Fruit fly (Drosophila melanogaster) whole organism, prepupa: ENCODE measurements around the gene CG17472.

Experiments used
- CG10631 ChIP-seq: fragments of 200-800 bp; sonication (Bioruptor generic); optimal IDR thresholded peaks from 2 replicates; lab custom pipeline; 2016; ENCODE audit warnings: missing biosample characterization, missing genetic modification characterization
- CG10669 ChIP-seq: fragments of 200-800 bp; sonication (Bioruptor generic); optimal IDR thresholded peaks from 3 replicates; lab custom pipeline; 2018; ENCODE audit warnings: missing biosample characterization, mild to moderate bottlenecking, missing genetic modification characterization, moderate library complexity
- CG11294 ChIP-seq: fragments of 200-800 bp; sonication (Bioruptor generic); IDR thresholded peaks from 2 replicates; pipeline ENCODE4 v1.3.6; 2022; ENCODE audit warnings: missing biosample characterization, missing genetic modification characterization
- CG11762 ChIP-seq: fragments of 200-800 bp; sonication (Bioruptor generic); optimal IDR thresholded peaks from 3 replicates; lab custom pipeline; 2016; ENCODE audit warnings: missing biosample characterization, missing genetic modification characterization; ENCODE audit not compliant: insufficient read depth
- CG11902 ChIP-seq: fragments of 200-800 bp; sonication (Bioruptor generic); optimal IDR thresholded peaks from 3 replicates; lab custom pipeline; 2016; ENCODE audit warnings: missing biosample characterization, missing genetic modification characterization
- CG15336 ChIP-seq: fragments of 200-800 bp; sonication (Bioruptor generic); IDR thresholded peaks from 2 replicates; pipeline ENCODE4 v1.3.6; 2022; ENCODE audit warnings: missing biosample characterization, missing genetic modification characterization
- CG1621 ChIP-seq: fragments of 200-800 bp; sonication (Bioruptor generic); optimal IDR thresholded peaks from 3 replicates; lab custom pipeline; 2018; ENCODE audit warnings: missing biosample characterization, mild to moderate bottlenecking, missing genetic modification characterization
- CG16779 ChIP-seq: fragments of 200-800 bp; sonication (Bioruptor generic); optimal IDR thresholded peaks from 3 replicates; lab custom pipeline; 2017; ENCODE audit warnings: missing biosample characterization, mild to moderate bottlenecking, missing genetic modification characterization
- CG3032 ChIP-seq: fragments of 200-800 bp; optimal IDR thresholded peaks from 2 replicates; lab custom pipeline; 2019; ENCODE audit warnings: missing biosample characterization, mild to moderate bottlenecking, missing genetic modification characterization, moderate library complexity
- CG31627 ChIP-seq: fragments of 200-800 bp; sonication (Bioruptor generic); optimal IDR thresholded peaks from 3 replicates; lab custom pipeline; 2016; ENCODE audit warnings: missing biosample characterization, missing genetic modification characterization
- CG32006 ChIP-seq: fragments of 200-800 bp; sonication (Bioruptor generic); optimal IDR thresholded peaks from 3 replicates; lab custom pipeline; 2017; ENCODE audit warnings: missing biosample characterization, mild to moderate bottlenecking, missing genetic modification characterization
- CG34406 ChIP-seq: fragments of 200-800 bp; sonication (Bioruptor generic); optimal IDR thresholded peaks from 3 replicates; lab custom pipeline; 2016; ENCODE audit warnings: missing biosample characterization, missing genetic modification characterization
- CG4318 ChIP-seq: fragments of 200-800 bp; sonication (Bioruptor generic); optimal IDR thresholded peaks from 3 replicates; lab custom pipeline; 2017; ENCODE audit warnings: missing biosample characterization, mild to moderate bottlenecking, missing genetic modification characterization
- CG6854 ChIP-seq: fragments of 200-800 bp; sonication (Bioruptor generic); optimal IDR thresholded peaks from 2 replicates; lab custom pipeline; 2017; ENCODE audit warnings: missing biosample characterization, mild to moderate bottlenecking, missing genetic modification characterization
- CG7368 ChIP-seq: fragments of 200-800 bp; sonication (Bioruptor generic); optimal IDR thresholded peaks from 3 replicates; lab custom pipeline; 2016; ENCODE audit warnings: missing biosample characterization, missing genetic modification characterization
- CG8119 ChIP-seq: fragments of 200-800 bp; sonication (Bioruptor generic); IDR thresholded peaks from 3 replicates; pipeline ENCODE4 v1.3.6; 2022; ENCODE audit warnings: missing biosample characterization, missing genetic modification characterization
- CG8632 ChIP-seq: fragments of 200-800 bp; sonication (Bioruptor generic); optimal IDR thresholded peaks from 3 replicates; lab custom pipeline; 2016; ENCODE audit warnings: missing biosample characterization, missing genetic modification characterization
- Eip75B ChIP-seq: fragments of 200-800 bp; sonication (Bioruptor generic); optimal IDR thresholded peaks from 3 replicates; lab custom pipeline; 2016; ENCODE audit warnings: missing biosample characterization, missing genetic modification characterization
- Eip78C ChIP-seq: fragments of 200-800 bp; sonication (Bioruptor generic); peaks from one replicate; lab custom pipeline; 2016; ENCODE audit warnings: missing biosample characterization, missing genetic modification characterization
- Eip93F ChIP-seq: fragments of 200-800 bp; sonication (Bioruptor generic); optimal IDR thresholded peaks from 2 replicates; lab custom pipeline; 2016; ENCODE audit warnings: missing biosample characterization, mild to moderate bottlenecking, missing genetic modification characterization
- Ets21C ChIP-seq: fragments of 200-800 bp; sonication (Bioruptor generic); optimal IDR thresholded peaks from 3 replicates; lab custom pipeline; 2016; ENCODE audit warnings: missing biosample characterization, missing genetic modification characterization
- Ets96B ChIP-seq: fragments of 200-800 bp; optimal IDR thresholded peaks from 2 replicates; lab custom pipeline; 2019; ENCODE audit warnings: missing biosample characterization, mild to moderate bottlenecking, missing genetic modification characterization, moderate library complexity
- Gug ChIP-seq: fragments of 200-800 bp; sonication (Bioruptor generic); IDR thresholded peaks from 2 replicates; pipeline ENCODE4 v1.3.6; 2022; ENCODE audit warnings: missing biosample characterization, missing genetic modification characterization
- Hr38 ChIP-seq: sonication (Bioruptor generic); optimal IDR thresholded peaks from 2 replicates; lab custom pipeline; 2016; ENCODE audit warnings: missing biosample characterization, missing genetic modification characterization
- Hr39 ChIP-seq: fragments of 200-800 bp; sonication (Bioruptor generic); optimal IDR thresholded peaks from 2 replicates; lab custom pipeline; 2016; ENCODE audit warnings: missing biosample characterization, missing genetic modification characterization
- Hr4 ChIP-seq: fragments of 200-800 bp; sonication (Bioruptor generic); optimal IDR thresholded peaks from 3 replicates; lab custom pipeline; 2016; ENCODE audit warnings: missing biosample characterization, missing genetic modification characterization
- Lpt ChIP-seq: fragments of 200-800 bp; sonication (Bioruptor generic); optimal IDR thresholded peaks from 3 replicates; lab custom pipeline; 2016; ENCODE audit warnings: missing biosample characterization, missing genetic modification characterization
- Met ChIP-seq: fragments of 200-800 bp; sonication (Bioruptor generic); optimal IDR thresholded peaks from 3 replicates; lab custom pipeline; 2016; ENCODE audit warnings: missing biosample characterization, missing genetic modification characterization
- OdsH ChIP-seq: fragments of 200-800 bp; sonication (Bioruptor generic); optimal IDR thresholded peaks from 3 replicates; lab custom pipeline; 2016; ENCODE audit warnings: missing biosample characterization, missing genetic modification characterization
- Sox14 ChIP-seq: fragments of 200-800 bp; sonication (Bioruptor generic); optimal IDR thresholded peaks from 3 replicates; lab custom pipeline; 2016; ENCODE audit warnings: missing biosample characterization, missing genetic modification characterization
- Sox15 ChIP-seq: fragments of 200-800 bp; sonication (Bioruptor generic); optimal IDR thresholded peaks from 3 replicates; lab custom pipeline; 2016; ENCODE audit warnings: missing biosample characterization, missing genetic modification characterization
- acj6 ChIP-seq: fragments of 200-800 bp; sonication (Bioruptor generic); optimal IDR thresholded peaks from 3 replicates; lab custom pipeline; 2016; ENCODE audit warnings: missing biosample characterization, missing genetic modification characterization
- dsx ChIP-seq: fragments of 200-800 bp; optimal IDR thresholded peaks from 3 replicates; lab custom pipeline; 2019; ENCODE audit warnings: missing biosample characterization, mild to moderate bottlenecking, missing genetic modification characterization, moderate library complexity; ENCODE audit not compliant: poor library complexity, severe bottlenecking
- eg ChIP-seq: fragments of 200-800 bp; sonication (Bioruptor generic); IDR thresholded peaks from 3 replicates; pipeline ENCODE4 v1.3.6; 2022; ENCODE audit warnings: missing biosample characterization, missing genetic modification characterization
- esn ChIP-seq: fragments of 200-800 bp; sonication (Bioruptor generic); optimal IDR thresholded peaks from 2 replicates; lab custom pipeline; 2016; ENCODE audit warnings: missing biosample characterization, mild to moderate bottlenecking, missing genetic modification characterization, moderate library complexity
- fd59A ChIP-seq: fragments of 200-800 bp; sonication (Bioruptor generic); optimal IDR thresholded peaks from 2 replicates; lab custom pipeline; 2017; ENCODE audit warnings: missing biosample characterization, mild to moderate bottlenecking, missing genetic modification characterization, missing genetic modification reagents
- fd85E ChIP-seq: fragments of 200-800 bp; sonication (Bioruptor generic); optimal IDR thresholded peaks from 3 replicates; lab custom pipeline; 2016; ENCODE audit warnings: missing biosample characterization, missing genetic modification characterization
- fkh ChIP-seq: fragments of 200-800 bp; sonication (Bioruptor generic); optimal IDR thresholded peaks from 3 replicates; lab custom pipeline; 2017; ENCODE audit warnings: missing biosample characterization, mild to moderate bottlenecking, missing genetic modification characterization, moderate library complexity
- lz ChIP-seq: fragments of 200-800 bp; sonication (Bioruptor generic); optimal IDR thresholded peaks from 3 replicates; lab custom pipeline; 2016; ENCODE audit warnings: missing biosample characterization, missing genetic modification characterization
- pdm3 ChIP-seq: fragments of 200-800 bp; sonication (Bioruptor generic); optimal IDR thresholded peaks from 3 replicates; lab custom pipeline; 2016; ENCODE audit warnings: missing biosample characterization, missing genetic modification characterization
- spab ChIP-seq: fragments of 200-800 bp; sonication (Bioruptor generic); optimal IDR thresholded peaks from 2 replicates; lab custom pipeline; 2017; ENCODE audit warnings: missing biosample characterization, mild to moderate bottlenecking, missing genetic modification characterization, missing genetic modification reagents
- ss ChIP-seq, 2 experiments: fragments of 200-800 bp; sonication (Bioruptor generic); optimal IDR thresholded peaks; 2 replicates in 1 of 2; 3 replicates in 1 of 2; lab custom pipeline; 2017 to 2018; ENCODE audit warnings: mild to moderate bottlenecking in 2 of 2, missing biosample characterization in 2 of 2, missing genetic modification characterization in 2 of 2, moderate library complexity in 1 of 2
- svp ChIP-seq: fragments of 200-800 bp; sonication (Bioruptor generic); peaks from one replicate; lab custom pipeline; 2016; ENCODE audit warnings: missing biosample characterization, missing genetic modification characterization
- topi ChIP-seq: fragments of 200-800 bp; sonication (Bioruptor generic); optimal IDR thresholded peaks from 3 replicates; lab custom pipeline; 2016; ENCODE audit warnings: missing biosample characterization, missing genetic modification characterization
- vri ChIP-seq: fragments of 200-800 bp; sonication (Bioruptor generic); optimal IDR thresholded peaks from 3 replicates; lab custom pipeline; 2016; ENCODE audit warnings: missing biosample characterization, mild to moderate bottlenecking, missing genetic modification characterization

Gene CG17472

dm6 chr2L:20639821-20640220 is 5.5 kb downstream of the CG17472 start, which contains the start of gene CG31680:
CG31680 (plus strand) TSS chr2L:20640121.
- TF ChIP-seq spab (GFP tag; lab: Kevin White, UChicago) (no peak), Eip75B (GFP tag; lab: Kevin White, UChicago) (no peak), Lpt (GFP tag; lab: Kevin White, UChicago) (no peak), Eip93F (GFP tag; lab: Kevin White, UChicago) (no peak), Sox15 (GFP tag; lab: Kevin White, UChicago) (no peak), esn (GFP tag; lab: Kevin White, UChicago) (no peak), Hr4 (GFP tag; lab: Kevin White, UChicago) (no peak), CG31627 (no peak)

dm6 chr2L:20640617-20641016 is 6.3 kb downstream of the CG17472 start, which contains the start of gene Sfp38D:
Sfp38D (plus strand) TSS chr2L:20640917.
- no peak for TF ChIP-seq CG1621 (tag; lab: Kevin White, UChicago)
- TF ChIP-seq fd59A (GFP tag; lab: Kevin White, UChicago) = no peak
- TF ChIP-seq CG6854 (GFP tag; lab: Kevin White, UChicago) = no peak
- TF ChIP-seq eg = no peak
- TF ChIP-seq CG10669 = no peak
- no peak for TF ChIP-seq vri
- no peak for TF ChIP-seq svp (GFP tag; lab: Kevin White, UChicago)
- no peak for TF ChIP-seq CG8119 (GFP tag; lab: Robert Waterston, UW)
- TF ChIP-seq CG7368 = no peak
- TF ChIP-seq Sox14 = no peak
- TF ChIP-seq, all 60 proteins: peak for 0

DNA sequence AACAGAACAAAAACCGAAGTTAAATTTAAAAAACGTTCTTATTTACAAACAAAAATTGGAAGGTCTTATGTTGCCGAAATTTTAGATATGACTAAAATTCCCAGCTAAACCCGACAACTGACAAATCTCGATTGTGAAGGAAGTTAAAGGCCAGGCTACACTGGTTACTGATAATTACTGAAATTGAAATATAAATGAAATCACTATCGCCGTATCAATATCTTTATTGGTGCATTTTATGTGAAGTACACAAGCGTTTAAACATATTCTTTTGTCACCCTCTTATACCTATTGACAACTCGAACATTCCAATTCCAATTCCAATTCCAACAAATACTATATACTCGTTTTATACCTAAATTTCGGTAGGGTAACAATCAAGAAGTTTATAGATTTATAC is 8.8 kb downstream of the CG17472 start, which contains the start of gene CG17470:
Gene CG17470 (minus strand): TSS at position 101 of the 400 bp plus-strand sequence.
- TF ChIP-seq CG34406 (GFP tag; lab: Kevin White, UChicago) (no peak), ss (GFP tag; optimal IDR thresholded peaks at IDR 0.05; lab: Kevin White, UChicago) (no peak), Eip78C (GFP tag; lab: Kevin White, UChicago) (no peak)

DNA sequence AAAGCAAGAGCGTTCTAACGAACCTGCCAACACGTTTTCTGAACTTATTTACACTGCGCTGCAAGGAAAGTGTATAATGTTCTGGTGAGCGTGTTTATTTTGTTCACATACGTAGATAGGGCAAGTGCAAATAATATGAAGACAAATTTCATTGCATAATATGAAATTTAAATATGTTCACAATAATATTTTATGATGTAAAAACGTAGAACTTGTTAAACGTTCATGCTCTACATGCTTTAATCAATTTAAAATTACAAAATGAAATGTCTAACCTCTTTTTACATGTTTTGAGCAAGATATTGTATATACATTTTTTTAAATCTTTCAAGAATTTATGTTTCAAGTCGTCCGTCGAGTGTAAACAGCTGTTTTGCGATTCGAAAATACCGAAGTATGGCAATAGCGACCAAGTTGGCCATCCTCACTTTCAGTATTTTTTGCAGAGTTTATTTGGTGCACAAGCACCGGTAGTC is 11.1 kb downstream of the CG17472 start, which contains the start of the genes phr6-4 and CG2608:
Gene phr6-4 (minus strand): TSS at position 398 of the 476 bp plus-strand sequence.
Gene CG2608 (plus strand): TSS at position 429 of the 476 bp plus-strand sequence.
- peak; percentile 91 for TF ChIP-seq CG15336 (GFP tag; lab: Robert Waterston, UW)
- peak; percentile 89 for TF ChIP-seq CG16779 (tag; lab: Kevin White, UChicago)
- peak in 1 of 2 experiments; percentile 94 for TF ChIP-seq ss (GFP tag; optimal IDR thresholded peaks at IDR 0.05; lab: Kevin White, UChicago)
- peak; percentile 89 for TF ChIP-seq fkh (GFP tag; lab: Kevin White, UChicago)
- peak; percentile 86 for TF ChIP-seq Sox15 (GFP tag; lab: Kevin White, UChicago)
- peak; percentile 95 for TF ChIP-seq pdm3 (GFP tag; lab: Kevin White, UChicago)
- peak; percentile 97 for TF ChIP-seq CG32006 (GFP tag; lab: Kevin White, UChicago)
- peak; percentile 88 for TF ChIP-seq CG7368
- TF ChIP-seq Gug = peak; percentile 88
- TF ChIP-seq CG8632 (GFP tag; lab: Kevin White, UChicago) = peak; percentile 93
- TF ChIP-seq CG11902 (GFP tag; lab: Kevin White, UChicago) = peak; percentile 83
- peak; percentile 76 for TF ChIP-seq fd85E
- peak; percentile 93 for TF ChIP-seq CG10669
- peak; percentile 89 for TF ChIP-seq CG11762 (GFP tag; lab: Kevin White, UChicago)
- peak; percentile 88 for TF ChIP-seq CG6854 (GFP tag; lab: Kevin White, UChicago)
- TF ChIP-seq Ets21C (GFP tag; lab: Kevin White, UChicago) = peak; percentile 87
- TF ChIP-seq CG34406 (GFP tag; lab: Kevin White, UChicago) = peak; percentile 92
- peak; percentile 93 for TF ChIP-seq fd59A (GFP tag; lab: Kevin White, UChicago)
- TF ChIP-seq acj6 (GFP tag; lab: Kevin White, UChicago) = peak; percentile 95
- TF ChIP-seq CG4318 = no peak
- peak; percentile 93 for TF ChIP-seq Ets96B
- TF ChIP-seq CG11294 (GFP tag; lab: Robert Waterston, UW) = peak; percentile 85
- TF ChIP-seq CG10631 (GFP tag; lab: Kevin White, UChicago) = peak; percentile 95
- TF ChIP-seq Hr39 = peak; percentile 93
- TF ChIP-seq Hr38 (GFP tag; lab: Kevin White, UChicago) = no peak
- peak; percentile 87 for TF ChIP-seq eg
- TF ChIP-seq topi (GFP tag; lab: Kevin White, UChicago) = peak; percentile 94
- peak; percentile 95 for TF ChIP-seq lz (GFP tag; lab: Kevin White, UChicago)
- peak; percentile 95 for TF ChIP-seq Met (GFP tag; lab: Kevin White, UChicago)
- peak; percentile 87 for TF ChIP-seq CG1621 (tag; lab: Kevin White, UChicago)
- TF ChIP-seq dsx = peak; percentile 92
- peak; percentile 95 for TF ChIP-seq CG3032 (tag; lab: Kevin White, UChicago)
- peak; percentile 91 for TF ChIP-seq spab (GFP tag; lab: Kevin White, UChicago)
- peak; percentile 95 for TF ChIP-seq OdsH (GFP tag; lab: Kevin White, UChicago)
